Fruit fly (Drosophila melanogaster) whole organism, prepupa: Measurements from ENCODE around the gene Spt6.

ENCODE experiments used
- CG11294 ChIP-seq: fragments of 200-800 bp; sonication (Bioruptor generic); IDR thresholded peaks from 2 replicates; pipeline ENCODE4 v1.3.6; 2022; ENCODE audit warnings: missing biosample characterization, missing genetic modification characterization
- CG15336 ChIP-seq: fragments of 200-800 bp; sonication (Bioruptor generic); IDR thresholded peaks from 2 replicates; pipeline ENCODE4 v1.3.6; 2022; ENCODE audit warnings: missing biosample characterization, missing genetic modification characterization
- CG16779 ChIP-seq: fragments of 200-800 bp; sonication (Bioruptor generic); optimal IDR thresholded peaks from 3 replicates; lab custom pipeline; 2017; ENCODE audit warnings: missing biosample characterization, mild to moderate bottlenecking, missing genetic modification characterization
- CG34406 ChIP-seq: fragments of 200-800 bp; sonication (Bioruptor generic); optimal IDR thresholded peaks from 3 replicates; lab custom pipeline; 2016; ENCODE audit warnings: missing biosample characterization, missing genetic modification characterization
- CG8119 ChIP-seq: fragments of 200-800 bp; sonication (Bioruptor generic); IDR thresholded peaks from 3 replicates; pipeline ENCODE4 v1.3.6; 2022; ENCODE audit warnings: missing biosample characterization, missing genetic modification characterization
- Lpt ChIP-seq: fragments of 200-800 bp; sonication (Bioruptor generic); optimal IDR thresholded peaks from 3 replicates; lab custom pipeline; 2016; ENCODE audit warnings: missing biosample characterization, missing genetic modification characterization
- OdsH ChIP-seq: fragments of 200-800 bp; sonication (Bioruptor generic); optimal IDR thresholded peaks from 3 replicates; lab custom pipeline; 2016; ENCODE audit warnings: missing biosample characterization, missing genetic modification characterization
- Sox102F ChIP-seq: fragments of 200-800 bp; sonication (Bioruptor generic); optimal IDR thresholded peaks from 2 replicates; lab custom pipeline; 2016; ENCODE audit warnings: missing biosample characterization, mild to moderate bottlenecking, missing genetic modification characterization
- cyc ChIP-seq: fragments of 200-800 bp; sonication (Bioruptor generic); optimal IDR thresholded peaks from 3 replicates; lab custom pipeline; 2016; ENCODE audit warnings: missing biosample characterization, missing genetic modification characterization
- dac ChIP-seq: fragments of 200-800 bp; sonication (Bioruptor generic); optimal IDR thresholded peaks from 2 replicates; lab custom pipeline; 2017; ENCODE audit warnings: missing biosample characterization, mild to moderate bottlenecking, missing genetic modification characterization
- eg ChIP-seq: fragments of 200-800 bp; sonication (Bioruptor generic); IDR thresholded peaks from 3 replicates; pipeline ENCODE4 v1.3.6; 2022; ENCODE audit warnings: missing biosample characterization, missing genetic modification characterization
- fd59A ChIP-seq: fragments of 200-800 bp; sonication (Bioruptor generic); optimal IDR thresholded peaks from 2 replicates; lab custom pipeline; 2017; ENCODE audit warnings: missing biosample characterization, mild to moderate bottlenecking, missing genetic modification characterization, missing genetic modification reagents
- ss ChIP-seq, 2 experiments: fragments of 200-800 bp; sonication (Bioruptor generic); optimal IDR thresholded peaks; 2 replicates in 1 of 2; 3 replicates in 1 of 2; lab custom pipeline; 2017 to 2018; ENCODE audit warnings: mild to moderate bottlenecking in 2 of 2, missing biosample characterization in 2 of 2, missing genetic modification characterization in 2 of 2, moderate library complexity in 1 of 2

dm6 chrX:6308852-6309251, 41.3 kb downstream of the Spt6 start, which contains the start of gene CG15894:
- TF ChIP-seq CG15336 (GFP tag; lab: Robert Waterston, UW) (no peak), CG16779 (tag; lab: Kevin White, UChicago) (no peak), Sox102F (GFP tag; lab: Kevin White, UChicago) (peak; percentile 15), eg (peak; percentile 36; the same call in 1 of the 3 replicates), Lpt (GFP tag; lab: Kevin White, UChicago) (no peak), dac (no peak), CG8119 (GFP tag; lab: Robert Waterston, UW) (no peak), fd59A (GFP tag; lab: Kevin White, UChicago) (no peak), cyc (GFP tag; lab: Kevin White, UChicago) (no peak), CG34406 (no peak), OdsH (GFP tag; lab: Kevin White, UChicago) (no peak), ss (GFP tag; optimal IDR thresholded peaks at IDR 0.05; lab: Kevin White, UChicago) (no peak), CG11294 (GFP tag; lab: Robert Waterston, UW) (no peak)
